Worm (Caenorhabditis elegans): ENCODE measurements around the gene K03H6.1.

DNA sequence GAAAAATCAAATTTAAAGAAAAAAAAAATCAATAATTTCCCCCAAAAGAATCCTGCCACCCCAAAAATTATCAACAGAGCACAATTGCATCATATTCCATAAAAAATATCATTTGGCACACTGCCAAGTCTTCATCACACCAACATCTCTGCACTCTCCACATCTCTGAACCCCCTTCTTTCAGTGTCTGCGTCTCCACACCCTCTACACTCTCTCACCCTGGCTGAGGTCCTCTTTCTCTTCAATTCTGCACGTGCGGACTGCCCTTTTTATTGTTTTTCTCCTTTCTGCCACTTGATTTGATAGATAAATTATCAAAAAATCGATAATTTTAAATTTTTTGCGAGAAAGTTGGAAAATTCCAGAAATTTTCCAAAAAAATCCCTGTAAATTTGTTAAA, 26.1 kb upstream of the K03H6.1 start, which contains the start of gene hxk-3:
- no peak for TF ChIP-seq ets-4 (tag; optimal IDR thresholded peaks at IDR 0.05)
- no peak for TF ChIP-seq ama-1 (optimal IDR thresholded peaks at IDR 0.05)
- peak; percentile 7 for TF ChIP-seq ceh-31 (tag; optimal IDR thresholded peaks at IDR 0.05)
- peak; percentile 25 for TF ChIP-seq unc-55 (GFP tag; optimal IDR thresholded peaks at IDR 0.05)
- no peak for TF ChIP-seq ceh-18 (tag; optimal IDR thresholded peaks at IDR 0.05)
- TF ChIP-seq K09A11.1 (tag; optimal IDR thresholded peaks at IDR 0.05; ENCODE audit: insufficient read depth) = no peak
